Fruit fly (Drosophila melanogaster) whole organism, embryonic: Measurements from ENCODE around the gene CG11723.

Experiments used
- Antp ChIP-seq: fragments of 200-800 bp; sonication (Bioruptor generic); optimal IDR thresholded peaks from 3 replicates; lab custom pipeline; 2016; ENCODE audit warnings: missing biosample characterization, missing genetic modification characterization
- B-H2 ChIP-seq: fragments of 200-800 bp; sonication (Bioruptor generic); optimal IDR thresholded peaks from 2 replicates; lab custom pipeline; 2018; ENCODE audit warnings: missing biosample characterization, mild to moderate bottlenecking, missing genetic modification characterization
- CG10959 ChIP-seq: fragments of 200-800 bp; sonication (Bioruptor generic); IDR thresholded peaks from 2 replicates; pipeline ENCODE4 v1.3.6; 2022; ENCODE audit warnings: missing biosample characterization, missing genetic modification characterization
- CG11696 ChIP-seq: fragments of 200-800 bp; sonication (Bioruptor generic); IDR thresholded peaks from 2 replicates; pipeline ENCODE4 v1.3.6; 2022; ENCODE audit warnings: missing biosample characterization, missing genetic modification characterization
- CG12391 ChIP-seq: fragments of 200-800 bp; sonication (Bioruptor generic); optimal IDR thresholded peaks from 3 replicates; lab custom pipeline; 2018; ENCODE audit warnings: missing biosample characterization, mild to moderate bottlenecking, missing genetic modification characterization, moderate library complexity
- CG13123 ChIP-seq: fragments of 200-800 bp; sonication (Bioruptor generic); optimal IDR thresholded peaks from 2 replicates; lab custom pipeline; 2016; ENCODE audit warnings: missing biosample characterization, missing genetic modification characterization
- CG1529 ChIP-seq: fragments of 200-800 bp; sonication (Bioruptor generic); optimal IDR thresholded peaks from 3 replicates; lab custom pipeline; 2018; ENCODE audit warnings: missing biosample characterization, missing genetic modification characterization
- CG1647 ChIP-seq: fragments of 200-800 bp; sonication (Bioruptor generic); optimal IDR thresholded peaks from 3 replicates; lab custom pipeline; 2016; ENCODE audit warnings: missing biosample characterization, missing genetic modification characterization
- CG2199 ChIP-seq: fragments of 200-800 bp; sonication (Bioruptor generic); IDR thresholded peaks from 3 replicates; pipeline ENCODE4 v1.3.6; 2022; ENCODE audit warnings: missing biosample characterization, missing genetic modification characterization
- CG30431 ChIP-seq: fragments of 200-800 bp; sonication (Bioruptor generic); optimal IDR thresholded peaks from 2 replicates; lab custom pipeline; 2017; ENCODE audit warnings: missing biosample characterization, missing genetic modification characterization
- CG31388 ChIP-seq: fragments of 200-800 bp; sonication (Bioruptor generic); optimal IDR thresholded peaks from 2 replicates; lab custom pipeline; 2016; ENCODE audit warnings: missing biosample characterization, missing genetic modification characterization
- CG31441 ChIP-seq: fragments of 200-800 bp; sonication (Bioruptor generic); IDR thresholded peaks from 2 replicates; pipeline ENCODE4 v1.3.6; 2022; ENCODE audit warnings: missing biosample characterization, missing genetic modification characterization
- CG3995 ChIP-seq: fragments of 200-800 bp; sonication (Bioruptor generic); optimal IDR thresholded peaks from 3 replicates; lab custom pipeline; 2016; ENCODE audit warnings: missing biosample characterization, missing genetic modification characterization
- CG7839 ChIP-seq: fragments of 200-800 bp; sonication (Bioruptor generic); optimal IDR thresholded peaks from 3 replicates; lab custom pipeline; 2018; ENCODE audit warnings: missing biosample characterization, mild to moderate bottlenecking, missing genetic modification characterization, moderate library complexity
- CkIIα-i1 ChIP-seq: fragments of 200-800 bp; sonication (Bioruptor generic); IDR thresholded peaks from 2 replicates; pipeline ENCODE4 v1.3.6; 2022; ENCODE audit warnings: missing biosample characterization, missing genetic modification characterization
- D19B ChIP-seq: fragments of 200-800 bp; sonication (Bioruptor generic); optimal IDR thresholded peaks from 2 replicates; lab custom pipeline; 2017; ENCODE audit warnings: missing biosample characterization, mild to moderate bottlenecking, missing genetic modification characterization
- Dip2 ChIP-seq: fragments of 200-800 bp; sonication (Bioruptor generic); IDR thresholded peaks from 2 replicates; pipeline ENCODE4 v1.3.6; 2022; ENCODE audit warnings: missing biosample characterization, missing genetic modification characterization
- Dp ChIP-seq: fragments of 200-800 bp; sonication (Bioruptor generic); optimal IDR thresholded peaks from 2 replicates; lab custom pipeline; 2018; ENCODE audit warnings: missing biosample characterization, mild to moderate bottlenecking, missing genetic modification characterization, moderate library complexity
- Elba2 ChIP-seq: fragments of 200-800 bp; sonication (Bioruptor generic); optimal IDR thresholded peaks from 3 replicates; lab custom pipeline; 2016; ENCODE audit warnings: missing biosample characterization, missing genetic modification characterization
- Ets65A ChIP-seq: fragments of 200-800 bp; sonication (Bioruptor generic); peaks from one replicate; lab custom pipeline; 2016; ENCODE audit warnings: missing biosample characterization, missing genetic modification characterization
- HLH4C ChIP-seq: fragments of 200-800 bp; sonication (Bioruptor generic); IDR thresholded peaks from 3 replicates; pipeline ENCODE4 v1.3.6; 2022; ENCODE audit warnings: missing biosample characterization, missing genetic modification characterization; ENCODE audit not compliant: partially characterized antibody
- HLH54F ChIP-seq: fragments of 200-800 bp; sonication (Bioruptor generic); optimal IDR thresholded peaks from 3 replicates; lab custom pipeline; 2016; ENCODE audit warnings: missing biosample characterization, missing genetic modification characterization
- HmgZ ChIP-seq: fragments of 200-800 bp; sonication (Bioruptor generic); optimal IDR thresholded peaks from 2 replicates; lab custom pipeline; 2018; ENCODE audit warnings: missing biosample characterization, mild to moderate bottlenecking, missing genetic modification characterization
- Lhr ChIP-seq: fragments of 200-800 bp; sonication (Bioruptor generic); optimal IDR thresholded peaks from 3 replicates; lab custom pipeline; 2017; ENCODE audit warnings: mild to moderate bottlenecking, missing biosample characterization, missing genetic modification reagents, missing genetic modification characterization
- Mrtf ChIP-seq: fragments of 200-800 bp; sonication (Bioruptor generic); IDR thresholded peaks from 3 replicates; pipeline ENCODE4 v1.3.6; 2022; ENCODE audit warnings: missing biosample characterization, missing genetic modification characterization
- NC2β ChIP-seq: fragments of 200-800 bp; sonication (Bioruptor generic); optimal IDR thresholded peaks from 2 replicates; lab custom pipeline; 2016; ENCODE audit warnings: missing biosample characterization, missing genetic modification characterization
- NFAT ChIP-seq: fragments of 200-800 bp; sonication (Bioruptor generic); IDR thresholded peaks from 2 replicates; pipeline ENCODE4 v1.3.6; 2022; ENCODE audit warnings: missing biosample characterization, missing genetic modification characterization
- Neu2 ChIP-seq: fragments of 200-800 bp; sonication (Bioruptor generic); optimal IDR thresholded peaks from 3 replicates; lab custom pipeline; 2016; ENCODE audit warnings: missing biosample characterization, missing genetic modification characterization, borderline replicate concordance
- Optix ChIP-seq: fragments of 200-800 bp; sonication (Bioruptor generic); IDR thresholded peaks from 3 replicates; pipeline ENCODE4 v1.3.6; 2022; ENCODE audit warnings: missing biosample characterization, missing genetic modification characterization
- Tbp ChIP-seq: fragments of >200 bp; optimal IDR thresholded peaks from 2 replicates; lab custom pipeline; 2018; ENCODE audit warnings: missing biosample characterization, missing genetic modification characterization
- ac ChIP-seq: fragments of 200-800 bp; sonication (Bioruptor generic); optimal IDR thresholded peaks from 3 replicates; lab custom pipeline; 2017; ENCODE audit warnings: missing biosample characterization, mild to moderate bottlenecking, missing genetic modification characterization
- corto ChIP-seq: fragments of 200-800 bp; sonication (Bioruptor generic); optimal IDR thresholded peaks from 2 replicates; lab custom pipeline; 2016; ENCODE audit warnings: missing biosample characterization, mild to moderate bottlenecking, missing genetic modification characterization, moderate library complexity
- dm ChIP-seq: fragments of 200-800 bp; sonication (Bioruptor generic); optimal IDR thresholded peaks from 3 replicates; lab custom pipeline; 2016; ENCODE audit warnings: missing biosample characterization, missing genetic modification characterization
- dmrt11E ChIP-seq: fragments of 200-800 bp; sonication (Bioruptor generic); optimal IDR thresholded peaks from 3 replicates; lab custom pipeline; 2018; ENCODE audit warnings: missing biosample characterization, mild to moderate bottlenecking, missing genetic modification characterization, moderate library complexity
- en ChIP-seq: fragments of 200-800 bp; sonication (Bioruptor generic); optimal IDR thresholded peaks from 2 replicates; lab custom pipeline; 2016; ENCODE audit warnings: missing biosample characterization, missing genetic modification characterization
- gro ChIP-seq: fragments of 200-800 bp; sonication (Bioruptor generic); optimal IDR thresholded peaks from 2 replicates; lab custom pipeline; 2016; ENCODE audit warnings: missing biosample characterization, missing genetic modification characterization
- her ChIP-seq: fragments of 200-800 bp; sonication (Bioruptor generic); optimal IDR thresholded peaks from 2 replicates; lab custom pipeline; 2016; ENCODE audit warnings: missing biosample characterization, missing genetic modification characterization
- hth ChIP-seq: fragments of >200 bp; optimal IDR thresholded peaks from 2 replicates; lab custom pipeline; 2017; ENCODE audit warnings: inconsistent platforms
- insv ChIP-seq, 2 experiments: fragments of 200-800 bp; sonication (Bioruptor generic); optimal IDR thresholded peaks; 3 replicates each; lab custom pipeline; 2016 to 2018; ENCODE audit warnings: missing biosample characterization in 2 of 2, missing genetic modification characterization in 2 of 2
- lab ChIP-seq: fragments of 200-800 bp; sonication (Bioruptor generic); optimal IDR thresholded peaks from 3 replicates; lab custom pipeline; 2017; ENCODE audit warnings: missing biosample characterization, missing genetic modification characterization, mild to moderate bottlenecking, moderate library complexity, missing genetic modification reagents
- lbe ChIP-seq: fragments of 200-800 bp; sonication (Bioruptor generic); optimal IDR thresholded peaks from 2 replicates; lab custom pipeline; 2016; ENCODE audit warnings: missing biosample characterization, mild to moderate bottlenecking, missing genetic modification characterization
- mam ChIP-seq: fragments of 200-800 bp; sonication (Bioruptor generic); optimal IDR thresholded peaks from 3 replicates; lab custom pipeline; 2016; ENCODE audit warnings: missing biosample characterization, missing genetic modification characterization
- nerfin-1 ChIP-seq: fragments of 200-800 bp; sonication (Bioruptor generic); optimal IDR thresholded peaks from 3 replicates; lab custom pipeline; 2019; ENCODE audit warnings: missing biosample characterization, mild to moderate bottlenecking, missing genetic modification characterization, moderate library complexity
- org-1 ChIP-seq: fragments of 200-800 bp; sonication (Bioruptor generic); optimal IDR thresholded peaks from 2 replicates; lab custom pipeline; 2017; ENCODE audit warnings: missing biosample characterization, missing genetic modification characterization
- psq ChIP-seq: fragments of 200-800 bp; sonication (Bioruptor generic); optimal IDR thresholded peaks from 2 replicates; lab custom pipeline; 2017; ENCODE audit warnings: missing biosample characterization, missing genetic modification characterization
- pzg ChIP-seq: fragments of 200-800 bp; sonication (Bioruptor generic); optimal IDR thresholded peaks from 3 replicates; lab custom pipeline; 2018; ENCODE audit warnings: missing biosample characterization, mild to moderate bottlenecking, missing genetic modification characterization, moderate library complexity
- sd ChIP-seq: fragments of 200-800 bp; sonication (Bioruptor generic); optimal IDR thresholded peaks from 3 replicates; lab custom pipeline; 2018; ENCODE audit warnings: missing biosample characterization, mild to moderate bottlenecking, missing genetic modification characterization, moderate library complexity
- shn ChIP-seq: fragments of 200-800 bp; sonication (Bioruptor generic); optimal IDR thresholded peaks from 3 replicates; lab custom pipeline; 2016; ENCODE audit warnings: missing biosample characterization, missing genetic modification characterization
- ttk ChIP-seq: fragments of 200-800 bp; sonication (Bioruptor generic); IDR thresholded peaks from 2 replicates; pipeline ENCODE4 v2.1.2; 2022; ENCODE audit warnings: missing biosample characterization, missing genetic modification characterization
- tup ChIP-seq: fragments of 200-800 bp; sonication (Bioruptor generic); optimal IDR thresholded peaks from 2 replicates; lab custom pipeline; 2016; ENCODE audit warnings: missing biosample characterization, mild to moderate bottlenecking, missing genetic modification characterization, moderate library complexity
- unc-4 ChIP-seq: fragments of 200-800 bp; sonication (Bioruptor generic); IDR thresholded peaks from 2 replicates; pipeline ENCODE4 v1.3.6; 2022; ENCODE audit warnings: missing biosample characterization, missing genetic modification characterization; ENCODE audit not compliant: partially characterized antibody

Gene CG11723

dm6 chr2L:2182735-2183340 lies 35.8 kb upstream of the CG11723 start (continued):
- TF ChIP-seq CG30431 (GFP tag; lab: Kevin White, UChicago): peak; percentile 85
- TF ChIP-seq HLH54F (GFP tag; lab: Kevin White, UChicago): peak; percentile 29
- peak; percentile 27 for TF ChIP-seq CG1647 (GFP tag; lab: Kevin White, UChicago)
- TF ChIP-seq CG1529 (GFP tag; lab: Kevin White, UChicago): peak; percentile 47
- TF ChIP-seq sd (tag; lab: Kevin White, UChicago): no peak
- TF ChIP-seq pzg (GFP tag; lab: Kevin White, UChicago): no peak
- peak; percentile 99 for TF ChIP-seq CG11696 (GFP tag; lab: Robert Waterston, UW)
- peak; percentile 9 for TF ChIP-seq en (GFP tag; lab: Kevin White, UChicago)
- no peak for TF ChIP-seq NFAT (GFP tag; lab: Robert Waterston, UW)
- no peak for TF ChIP-seq lbe (GFP tag; lab: Kevin White, UChicago)
- no peak for TF ChIP-seq gro
- no peak for TF ChIP-seq CG13123 (GFP tag; lab: Kevin White, UChicago)
- TF ChIP-seq Dip2: no peak
- peak; percentile 36 for TF ChIP-seq nerfin-1 (tag; lab: Kevin White, UChicago)
- TF ChIP-seq mam: no peak
- TF ChIP-seq org-1 (GFP tag; lab: Kevin White, UChicago): peak; percentile 75
- peak; percentile 67; the same call in 2 of the 3 replicates for TF ChIP-seq CG2199 (GFP tag; lab: Robert Waterston, UW)
- peak; percentile 35 for TF ChIP-seq tup (GFP tag; lab: Kevin White, UChicago)
- peak; percentile 19 for TF ChIP-seq dm (GFP tag; lab: Kevin White, UChicago)
- no peak for TF ChIP-seq CkIIα-i1 (GFP tag; lab: Robert Waterston, UW)
- no peak for TF ChIP-seq CG3995 (GFP tag; lab: Kevin White, UChicago)
- TF ChIP-seq corto (GFP tag; lab: Kevin White, UChicago): no peak
- TF ChIP-seq NC2β (GFP tag; lab: Kevin White, UChicago): peak; percentile 76
- no peak for TF ChIP-seq D19B (GFP tag; lab: Kevin White, UChicago)
- TF ChIP-seq her: peak; percentile 48
- TF ChIP-seq CG7839 (tag; lab: Kevin White, UChicago): peak; percentile 67
- no peak for TF ChIP-seq HmgZ (tag; lab: Kevin White, UChicago)
- peak; percentile 39 for TF ChIP-seq shn (GFP tag; lab: Kevin White, UChicago)
- no peak for TF ChIP-seq CG31388 (GFP tag; lab: Kevin White, UChicago)
- no peak for TF ChIP-seq B-H2 (GFP tag; lab: Kevin White, UChicago)
- peak; percentile 77 for TF ChIP-seq CG12391 (tag; lab: Kevin White, UChicago)
- no peak for TF ChIP-seq Dp (GFP tag; lab: Kevin White, UChicago)
- TF ChIP-seq Antp: peak; percentile 66
- peak; percentile 35 for TF ChIP-seq Lhr (GFP tag; lab: Kevin White, UChicago)
- no peak for TF ChIP-seq lab (GFP tag; lab: Kevin White, UChicago)
- TF ChIP-seq ttk: no peak
- TF ChIP-seq HLH4C (GFP tag; lab: Robert Waterston, UW): no peak
- peak; percentile 72; the same call in 2 of the 3 replicates for TF ChIP-seq Optix
- TF ChIP-seq Elba2 (GFP tag; lab: Kevin White, UChicago): peak; percentile 56
- peak; percentile 92 for TF ChIP-seq ac (GFP tag; lab: Kevin White, UChicago)
- peak; percentile 97 for TF ChIP-seq dmrt11E (tag; lab: Kevin White, UChicago)
- TF ChIP-seq Neu2 (GFP tag; lab: Kevin White, UChicago): peak; percentile 14
- 0 out of 3 replicates have a peak, but pooled peaks have one; percentile 23 for TF ChIP-seq Mrtf
- no peak for TF ChIP-seq unc-4 (GFP tag; lab: Robert Waterston, UW)
- no peak for TF ChIP-seq hth (lab: Kevin White, UChicago)
- peak; percentile 81 for TF ChIP-seq CG31441
- peak; percentile 95 for TF ChIP-seq CG10959
- TF ChIP-seq psq (GFP tag; lab: Kevin White, UChicago): no peak
- TF ChIP-seq Tbp: no peak
- no peak for TF ChIP-seq insv (GFP tag; optimal IDR thresholded peaks at IDR 0.05; lab: Kevin White, UChicago)
- TF ChIP-seq Ets65A: peak; percentile 95
